Fruit fly (Drosophila melanogaster): ENCODE data around the gene CG15347.

dm6 chrX:8479031-8479568 is 18.4 kb upstream of the CG15347 start, which contains the start of gene Cp36:
- TF ChIP-seq usp (GFP tag; optimal IDR thresholded peaks at IDR 0.05): no peak
- no peak for TF ChIP-seq pan (optimal IDR thresholded peaks at IDR 0.05)
- no peak for TF ChIP-seq CG8478 (optimal IDR thresholded peaks at IDR 0.05)
- TF ChIP-seq Dll (optimal IDR thresholded peaks at IDR 0.05): no peak
